Fruit fly (Drosophila melanogaster) whole organism, pupa: Measurements from ENCODE around the gene CG7011.

Experiments
- CG8301 ChIP-seq: fragments of 200-800 bp; sonication (Bioruptor generic); optimal IDR thresholded peaks from 2 replicates; lab custom pipeline; 2018; ENCODE audit warnings: missing biosample characterization, mild to moderate bottlenecking, missing genetic modification characterization
- EcR ChIP-seq: fragments of 200-800 bp; sonication (Bioruptor generic); optimal IDR thresholded peaks from 3 replicates; lab custom pipeline; 2019; ENCODE audit warnings: missing biosample characterization, missing genetic modification characterization, mild to moderate bottlenecking, moderate library complexity, missing genetic modification reagents
- Ets98B ChIP-seq: fragments of 200-800 bp; sonication (Bioruptor generic); IDR thresholded peaks from 2 replicates; pipeline ENCODE4 v1.3.6; 2022; ENCODE audit warnings: missing biosample characterization, missing genetic modification characterization
- Pif1A ChIP-seq: fragments of 200-800 bp; sonication (Bioruptor generic); optimal IDR thresholded peaks from 3 replicates; lab custom pipeline; 2016; ENCODE audit warnings: missing biosample characterization, missing genetic modification characterization

- TF ChIP-seq Pif1A (GFP tag; lab: Kevin White, UChicago) (no peak), EcR (GFP tag; lab: Kevin White, UChicago) (no peak), CG8301 (tag; lab: Kevin White, UChicago) (no peak), Ets98B (GFP tag; lab: Robert Waterston, UW) (no peak)
Measured at dm6 chr3L:15197978-15198377, 34.5 kb upstream of the CG7011 start.
